Fruit fly (Drosophila melanogaster): ENCODE measurements around the gene Polr2L.

Gene Polr2L

dm6 chr3R:24753561-24754027 is 36.3 kb downstream of the Polr2L start, which contains the start of gene asp (continued):
- TF ChIP-seq bbx (GFP tag; IDR thresholded peaks at IDR 0.05; ENCODE audit: partially characterized antibody) (peak; percentile 71), nerfin-2 (GFP tag; IDR thresholded peaks at IDR 0.05; ENCODE audit: partially characterized antibody) (peak; percentile 87), sna (GFP tag; IDR thresholded peaks at IDR 0.05; ENCODE audit: partially characterized antibody) (peak; percentile 91), CG10979 (tag; optimal IDR thresholded peaks at IDR 0.05) (peak; percentile 36), Gug (GFP tag; IDR thresholded peaks at IDR 0.05) (no peak), MBD-R2 (GFP tag; IDR thresholded peaks at IDR 0.05) (peak; percentile 25; the same call in 1 of the 2 replicates), trem (tag; optimal IDR thresholded peaks at IDR 0.05) (peak; percentile 81), en (GFP tag; optimal IDR thresholded peaks at IDR 0.05) (no peak), CG14050 (GFP tag; IDR thresholded peaks at IDR 0.05) (no peak), ftz-f1 (GFP tag; optimal IDR thresholded peaks at IDR 0.05) (no peak), CG13287 (GFP tag; IDR thresholded peaks at IDR 0.05; ENCODE audit: partially characterized antibody) (peak; percentile 89), CG10565 (GFP tag; optimal IDR thresholded peaks at IDR 0.05) (no peak), insv (GFP tag; optimal IDR thresholded peaks at IDR 0.05) (no peak), mld (GFP tag; IDR thresholded peaks at IDR 0.05; ENCODE audit: partially characterized antibody) (peak; percentile 78; the same call in 2 of the 3 replicates), toy (GFP tag; IDR thresholded peaks at IDR 0.05) (no peak), pzg (GFP tag; optimal IDR thresholded peaks at IDR 0.05) (peak; percentile 60), E2f2 (GFP tag; IDR thresholded peaks at IDR 0.05) (peak; percentile 98), CG8388 (GFP tag; optimal IDR thresholded peaks at IDR 0.05) (no peak), CG31224 (GFP tag; IDR thresholded peaks at IDR 0.05) (no peak), CG14667 (GFP tag; IDR thresholded peaks at IDR 0.05) (no peak), bcd (GFP tag; optimal IDR thresholded peaks at IDR 0.05) (no peak), CkIIα-i1 (GFP tag; IDR thresholded peaks at IDR 0.05) (no peak), amos (GFP tag; IDR thresholded peaks at IDR 0.05; ENCODE audit: partially characterized antibody) (peak; percentile 77), NfI (GFP tag; optimal IDR thresholded peaks at IDR 0.05) (no peak), zfh1 (GFP tag; IDR thresholded peaks at IDR 0.05) (no peak), hb (GFP tag; IDR thresholded peaks at IDR 0.05; ENCODE audit: partially characterized antibody) (peak; percentile 84), trh (GFP tag; optimal IDR thresholded peaks at IDR 0.05) (no peak), CG11093 (GFP tag; IDR thresholded peaks at IDR 0.05) (no peak), CG33557 (GFP tag; optimal IDR thresholded peaks at IDR 0.05) (no peak), Ssrp (tag; optimal IDR thresholded peaks at IDR 0.05) (no peak), D19A (tag; optimal IDR thresholded peaks at IDR 0.05) (no peak), CG6689 (GFP tag; IDR thresholded peaks at IDR 0.05) (no peak), vnd (GFP tag; IDR thresholded peaks at IDR 0.05; ENCODE audit: partially characterized antibody) (peak; percentile 85), vvl (GFP tag; IDR thresholded peaks at IDR 0.05) (0 out of 2 replicates have a peak, but pooled peaks have one; percentile 13), CG3163 (GFP tag; optimal IDR thresholded peaks at IDR 0.05) (no peak), bsh (GFP tag; optimal IDR thresholded peaks at IDR 0.05) (no peak), CG15073 (GFP tag; optimal IDR thresholded peaks at IDR 0.05) (no peak), crol (GFP tag; IDR thresholded peaks at IDR 0.05) (no peak), lilli (GFP tag; optimal IDR thresholded peaks at IDR 0.05) (no peak), tin (GFP tag; optimal IDR thresholded peaks at IDR 0.05) (peak; percentile 47), Dref (GFP tag; IDR thresholded peaks at IDR 0.05) (peak; percentile 93), Bgb (GFP tag; IDR thresholded peaks at IDR 0.05; ENCODE audit: partially characterized antibody) (peak; percentile 80), tap (tag; optimal IDR thresholded peaks at IDR 0.05) (no peak), Jarid2 (GFP tag; optimal IDR thresholded peaks at IDR 0.05) (no peak), nmo (GFP tag; optimal IDR thresholded peaks at IDR 0.05) (peak; percentile 54), ranshi (GFP tag; IDR thresholded peaks at IDR 0.05) (no peak), CG31441 (GFP tag; IDR thresholded peaks at IDR 0.05) (no peak), hkb (optimal IDR thresholded peaks at IDR 0.05) (no peak), hkb (GFP tag; IDR thresholded peaks at IDR 0.05) (no peak), CG9727 (GFP tag; optimal IDR thresholded peaks at IDR 0.05) (peak; percentile 19), CG7357 (GFP tag; IDR thresholded peaks at IDR 0.05) (peak; percentile 81)

All from whole organism, embryonic.